Fruit fly (Drosophila melanogaster) whole organism, larva: ENCODE results near the gene sesB.

Source experiments
- noc ChIP-seq: fragments of 200-800 bp; sonication (Bioruptor generic); optimal IDR thresholded peaks from 3 replicates; lab custom pipeline; 2019; ENCODE audit warnings: missing biosample characterization, mild to moderate bottlenecking, missing genetic modification characterization, moderate library complexity

The sesB gene

dm6 chrX:10744773-10745589 is 41.8 kb downstream of the sesB start, which contains the start of gene stx:
Gene stx, minus strand, starts transcription at chrX:10744943.
- peak; percentile 2 for TF ChIP-seq noc (tag; lab: Kevin White, UChicago)

- TF ChIP-seq noc (tag; lab: Kevin White, UChicago): peak; percentile 5
Measured at dm6 chrX:10744315-10744767, 42.4 kb downstream of the sesB start, which contains the start of gene ras. Gene ras, plus strand, starts transcription at chrX:10744502.

dm6 chrX:10743825-10744224 is 42.9 kb downstream of the sesB start:
- no peak for TF ChIP-seq noc (tag; lab: Kevin White, UChicago)

- no peak for TF ChIP-seq noc (tag; lab: Kevin White, UChicago)
Measured at dm6 chrX:10742578-10742976, 44.2 kb downstream of the sesB start.

- TF ChIP-seq noc (tag; lab: Kevin White, UChicago): no peak
Measured at dm6 chrX:10741754-10742577, 44.8 kb downstream of the sesB start.

DNA sequence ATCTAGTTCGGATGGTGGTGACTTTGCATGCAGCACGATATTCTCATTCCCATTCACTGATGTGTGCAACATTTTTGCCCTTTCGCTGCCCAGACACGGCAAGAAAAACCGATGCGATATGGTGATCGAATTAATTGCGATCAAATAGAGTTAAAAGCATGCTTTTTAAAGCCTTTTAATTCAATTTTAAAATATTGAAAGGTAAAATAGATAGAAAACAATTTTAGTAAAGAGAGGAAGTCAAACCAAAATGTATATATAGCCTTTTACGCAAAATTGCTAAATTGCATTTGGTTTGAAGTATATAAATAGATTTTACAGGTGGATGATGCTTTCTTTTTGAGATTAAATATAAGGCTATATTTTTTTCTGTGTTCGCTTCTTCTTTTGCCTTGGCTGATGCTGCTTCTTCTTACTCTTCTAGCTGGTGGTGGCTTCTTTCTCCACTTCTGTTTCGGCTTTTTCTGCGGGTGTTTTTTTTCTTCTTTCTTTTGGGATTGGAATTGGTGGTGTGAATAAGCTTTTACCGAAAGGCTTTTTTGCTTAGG is 45.7 kb downstream of the sesB start:
- no peak for TF ChIP-seq noc (tag; lab: Kevin White, UChicago)

DNA sequence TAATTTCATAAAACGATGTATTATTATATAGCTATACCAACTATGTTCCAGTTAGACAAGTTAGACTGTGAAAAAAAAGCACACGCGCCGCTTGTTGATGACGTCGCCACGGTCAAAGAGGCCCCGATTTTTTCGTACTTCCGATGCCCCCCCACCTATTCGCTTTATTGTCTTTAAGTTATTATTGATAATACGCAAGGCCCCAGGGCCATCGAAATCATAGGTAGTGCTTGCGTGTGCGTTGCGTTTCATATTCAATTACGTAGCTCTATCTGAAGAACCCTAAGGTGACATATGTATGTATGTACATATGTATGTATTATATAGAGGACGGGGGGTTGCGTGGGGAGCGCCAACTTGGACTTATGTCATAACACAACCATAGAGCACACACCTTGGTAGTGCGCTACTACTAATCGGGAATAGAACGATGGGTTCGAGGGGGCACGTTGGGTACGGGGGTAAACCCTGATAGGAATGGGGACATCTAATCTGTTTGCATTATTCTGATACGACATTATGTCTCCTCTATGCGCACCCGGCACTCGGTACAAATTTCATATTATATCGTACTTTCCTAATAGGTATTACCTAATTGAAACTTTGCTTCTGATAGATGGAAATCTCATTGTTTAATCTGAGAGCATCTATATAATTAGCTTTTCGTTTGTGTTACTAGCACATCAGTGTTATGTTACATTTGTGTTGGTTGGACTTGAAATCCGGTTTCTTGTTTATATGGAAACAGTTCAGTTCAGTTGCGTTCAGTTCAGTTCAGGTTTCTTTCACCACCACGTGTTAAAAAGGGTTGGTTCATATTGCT is 46.9 kb downstream of the sesB start:
- peak; percentile 3 for TF ChIP-seq noc (tag; lab: Kevin White, UChicago)

dm6 chrX:10738835-10739371 is 47.9 kb downstream of the sesB start:
- no peak for TF ChIP-seq noc (tag; lab: Kevin White, UChicago)

DNA sequence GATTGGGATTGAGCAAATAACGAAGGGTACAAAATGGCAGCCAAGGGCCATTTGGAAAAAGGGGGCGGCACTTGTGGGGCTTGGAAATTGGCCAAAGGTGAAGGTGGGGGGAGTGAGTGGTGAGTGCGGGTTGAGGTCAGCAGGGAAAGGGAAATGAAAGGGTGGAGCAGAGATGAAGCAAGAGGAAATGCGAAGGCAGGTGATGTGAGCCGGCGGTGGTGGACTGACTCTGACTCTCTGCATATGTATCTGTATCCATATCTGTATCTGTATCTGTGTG is 48.7 kb downstream of the sesB start:
- TF ChIP-seq noc (tag; lab: Kevin White, UChicago): no peak

- peak; percentile 50 for TF ChIP-seq noc (tag; lab: Kevin White, UChicago)
Measured at dm6 chrX:10737422-10738150, 49.2 kb downstream of the sesB start.

dm6 chrX:10735682-10736353 is 50.9 kb downstream of the sesB start:
- TF ChIP-seq noc (tag; lab: Kevin White, UChicago): no peak

dm6 chrX:10734763-10735681 is 51.7 kb downstream of the sesB start:
- TF ChIP-seq noc (tag; lab: Kevin White, UChicago): no peak
